Worm (Caenorhabditis elegans): ENCODE results near the gene acr-9.
A peak's percentile ranks its signal among the peaks of the same experiment; 100 is the strongest.

The acr-9 gene

ce11 chrX:13646798-13647197 is at the start of gene acr-9:
TSS of gene acr-9 (minus strand) at chrX:13646898.
- TF ChIP-seq pros-1 (tag; optimal IDR thresholded peaks at IDR 0.05) (no peak), elt-4 (tag; optimal IDR thresholded peaks at IDR 0.05) (no peak), F13H6.1 (tag; optimal IDR thresholded peaks at IDR 0.05) (no peak), ceh-18 (tag; optimal IDR thresholded peaks at IDR 0.05) (no peak)

DNA sequence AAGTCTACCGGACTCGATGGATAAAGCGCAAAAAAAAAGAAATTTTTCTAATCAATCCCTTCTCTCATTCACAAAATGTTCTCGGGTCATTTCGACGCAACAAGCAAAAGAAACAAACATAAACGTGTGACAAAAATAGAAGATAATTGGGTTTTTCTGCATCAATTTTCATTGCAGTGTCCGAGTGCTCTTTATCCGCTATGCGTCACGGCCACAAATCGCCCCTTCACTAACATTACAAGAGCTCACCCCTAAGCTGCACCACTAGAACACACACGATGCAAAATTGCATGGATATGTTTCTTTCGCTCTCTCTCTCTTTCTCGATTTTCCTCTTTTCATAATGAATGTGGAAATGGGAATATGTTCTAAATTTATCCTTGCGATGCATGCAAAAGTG is 49.5 kb upstream of the acr-9 start:
- TF ChIP-seq hlh-15 (tag; optimal IDR thresholded peaks at IDR 0.05) (no peak), ceh-6 (GFP tag; optimal IDR thresholded peaks at IDR 0.05) (no peak), hlh-13 (GFP tag; optimal IDR thresholded peaks at IDR 0.05) (no peak), nfya-1 (tag; optimal IDR thresholded peaks at IDR 0.05) (peak; percentile 10), fkh-6 (tag; optimal IDR thresholded peaks at IDR 0.05) (no peak), pqm-1 (tag; optimal IDR thresholded peaks at IDR 0.05) (no peak), dve-1 (tag; optimal IDR thresholded peaks at IDR 0.05) (no peak), hlh-30 (tag; optimal IDR thresholded peaks at IDR 0.05; ENCODE audit: insufficient read depth) (no peak), ceh-9 (tag; optimal IDR thresholded peaks at IDR 0.05) (no peak), ceh-22 (tag; optimal IDR thresholded peaks at IDR 0.05) (no peak), sdc-2 (tag; optimal IDR thresholded peaks at IDR 0.05) (peak; percentile 67), syd-9 (tag; optimal IDR thresholded peaks at IDR 0.05) (no peak), tbx-2 (tag; optimal IDR thresholded peaks at IDR 0.05) (no peak), ceh-48 (tag; optimal IDR thresholded peaks at IDR 0.05) (no peak), ceh-18 (tag; optimal IDR thresholded peaks at IDR 0.05) (no peak), F13H6.1 (tag; optimal IDR thresholded peaks at IDR 0.05) (no peak), unc-42 (tag; optimal IDR thresholded peaks at IDR 0.05) (peak; percentile 54)

ce11 chrX:13690333-13690732 is 43.6 kb upstream of the acr-9 start:
- TF ChIP-seq ceh-2 (tag; optimal IDR thresholded peaks at IDR 0.05): no peak
- TF ChIP-seq ceh-30 (tag; optimal IDR thresholded peaks at IDR 0.05): no peak

ce11 chrX:13687655-13688054 is 41.0 kb upstream of the acr-9 start, which contains the start of gene adm-2:
TSS of gene adm-2 (plus strand) at chrX:13687955.
- TF ChIP-seq hlh-8 (tag; optimal IDR thresholded peaks at IDR 0.05) (no peak), unc-42 (tag; optimal IDR thresholded peaks at IDR 0.05) (no peak), pat-9 (tag; optimal IDR thresholded peaks at IDR 0.05) (no peak), elt-4 (tag; optimal IDR thresholded peaks at IDR 0.05) (no peak), unc-3 (GFP tag; conservative IDR thresholded peaks at IDR 0.05) (no peak), unc-3 (tag; optimal IDR thresholded peaks at IDR 0.05) (no peak), Y22D7AL.16 (tag; optimal IDR thresholded peaks at IDR 0.05) (no peak), sdc-2 (tag; optimal IDR thresholded peaks at IDR 0.05) (no peak), ceh-24 (tag; optimal IDR thresholded peaks at IDR 0.05) (no peak)

DNA sequence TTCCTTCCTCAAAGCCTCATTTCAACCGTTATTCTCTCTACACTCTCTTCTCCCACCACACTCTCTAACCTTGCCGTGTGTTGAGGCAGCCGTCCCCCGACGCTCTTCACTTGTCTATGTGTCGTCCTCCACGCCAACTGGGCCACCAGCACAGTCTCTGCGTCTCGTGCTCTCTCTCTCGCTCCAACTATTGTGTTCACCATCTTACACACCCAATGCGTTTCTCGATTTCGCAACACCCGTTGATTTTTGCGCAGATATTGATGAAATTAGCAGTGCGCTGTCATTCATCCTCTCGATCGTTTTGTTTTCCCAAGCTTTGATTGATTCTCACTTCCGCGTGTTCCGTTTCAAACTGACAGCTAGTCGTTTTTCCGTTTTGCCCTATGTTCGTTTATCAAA is 40.4 kb upstream of the acr-9 start:
- TF ChIP-seq npax-4 (tag; optimal IDR thresholded peaks at IDR 0.05) (no peak), ceh-19 (GFP tag; optimal IDR thresholded peaks at IDR 0.05) (peak; percentile 2), syd-9 (tag; optimal IDR thresholded peaks at IDR 0.05) (peak; percentile 57), T23F11.4 (GFP tag; optimal IDR thresholded peaks at IDR 0.05) (no peak), madf-2 (tag; optimal IDR thresholded peaks at IDR 0.05) (no peak), pros-1 (tag; optimal IDR thresholded peaks at IDR 0.05) (no peak), sox-2 (GFP tag; IDR thresholded peaks at IDR 0.05) (peak; percentile 26), lin-11 (tag; optimal IDR thresholded peaks at IDR 0.05) (no peak), unc-86 (tag; optimal IDR thresholded peaks at IDR 0.05) (no peak), hlh-30 (tag; optimal IDR thresholded peaks at IDR 0.05; ENCODE audit: insufficient read depth) (peak; percentile 40), che-1 (tag; optimal IDR thresholded peaks at IDR 0.05) (no peak), sdc-2 (tag; optimal IDR thresholded peaks at IDR 0.05) (peak; percentile 85), nfya-1 (tag; optimal IDR thresholded peaks at IDR 0.05) (peak; percentile 72), ref-2 (tag; optimal IDR thresholded peaks at IDR 0.05) (peak; percentile 50), ttx-3 (tag; optimal IDR thresholded peaks at IDR 0.05) (no peak), pha-4 (tag; optimal IDR thresholded peaks at IDR 0.05) (no peak), ceh-24 (tag; optimal IDR thresholded peaks at IDR 0.05) (no peak), ets-4 (tag; optimal IDR thresholded peaks at IDR 0.05) (peak; percentile 10), ceh-45 (GFP tag; IDR thresholded peaks at IDR 0.05) (no peak), hlh-15 (tag; optimal IDR thresholded peaks at IDR 0.05) (no peak), tbx-2 (tag; optimal IDR thresholded peaks at IDR 0.05) (peak; percentile 61), lim-6 (tag; optimal IDR thresholded peaks at IDR 0.05) (peak; percentile 6), fax-1 (tag; optimal IDR thresholded peaks at IDR 0.05) (no peak), ceh-2 (tag; optimal IDR thresholded peaks at IDR 0.05) (peak; percentile 39), eyg-1 (tag; optimal IDR thresholded peaks at IDR 0.05) (no peak), hlh-8 (tag; optimal IDR thresholded peaks at IDR 0.05) (peak; percentile 39), ceh-31 (tag; optimal IDR thresholded peaks at IDR 0.05) (peak; percentile 89), K09A11.1 (tag; optimal IDR thresholded peaks at IDR 0.05; ENCODE audit: insufficient read depth) (no peak)
